Worm (Caenorhabditis elegans): ENCODE measurements around the gene C54E10.10.

The C54E10.10 gene

ce11 chrV:18821569-18821968 lies 18.4 kb upstream of the C54E10.10 start:
- TF ChIP-seq nhr-76 (tag; optimal IDR thresholded peaks at IDR 0.05), result no peak
- TF ChIP-seq fkh-10 (GFP tag; optimal IDR thresholded peaks at IDR 0.05), result peak; percentile 86
- no peak for TF ChIP-seq lin-29 (GFP tag; IDR thresholded peaks at IDR 0.05)
- no peak for TF ChIP-seq tag-97 (GFP tag; IDR thresholded peaks at IDR 0.05)
- no peak for TF ChIP-seq mes-2 (tag; optimal IDR thresholded peaks at IDR 0.05; ENCODE audit: poor library complexity, severe bottlenecking)
- TF ChIP-seq snpc-1.2 (GFP tag; IDR thresholded peaks at IDR 0.05), result no peak

ce11 chrV:18819643-18820042 lies 16.5 kb upstream of the C54E10.10 start, which contains the start of gene ncs-5:
Gene ncs-5 (plus strand): TSS chrV:18819766.
- TF ChIP-seq madf-5 (GFP tag; IDR thresholded peaks at IDR 0.05) (no peak), aha-1 (tag) (peak; percentile 92)

ce11 chrV:18811360-18811759 lies 8.2 kb upstream of the C54E10.10 start, which contains the start of gene C54E10.7:
Gene C54E10.7 (plus strand): TSS chrV:18811660.
- TF ChIP-seq Y5F2A.4 (GFP tag; optimal IDR thresholded peaks at IDR 0.05) (no peak), ces-1 (GFP tag; optimal IDR thresholded peaks at IDR 0.05) (no peak), F49E8.2 (tag; optimal IDR thresholded peaks at IDR 0.05; ENCODE audit: borderline replicate concordance) (no peak), madf-9 (GFP tag; conservative IDR thresholded peaks at IDR 0.05) (no peak), ztf-7 (tag; optimal IDR thresholded peaks at IDR 0.05) (no peak), unc-62 (GFP tag; optimal IDR thresholded peaks at IDR 0.05 in 1 of 2) (no peak), unc-62 (tag; optimal IDR thresholded peaks at IDR 0.05) (no peak), set-16 (GFP tag; IDR thresholded peaks at IDR 0.05) (no peak), F10B5.3 (tag; optimal IDR thresholded peaks at IDR 0.05) (no peak), pqm-1 (tag; optimal IDR thresholded peaks at IDR 0.05) (no peak), mxl-2 (GFP tag; conservative IDR thresholded peaks at IDR 0.05) (no peak), Y75B8A.6 (GFP tag; IDR thresholded peaks at IDR 0.05) (no peak), lir-3 (tag; optimal IDR thresholded peaks at IDR 0.05) (no peak), nhr-25 (tag; optimal IDR thresholded peaks at IDR 0.05; ENCODE audit: borderline replicate concordance, insufficient read depth) (no peak), spr-1 (tag; optimal IDR thresholded peaks at IDR 0.05) (no peak), lin-1 (GFP tag; IDR thresholded peaks at IDR 0.05) (no peak), lim-7 (GFP tag; IDR thresholded peaks at IDR 0.05) (no peak)

- TF ChIP-seq lin-1 (GFP tag; IDR thresholded peaks at IDR 0.05), result no peak
- TF ChIP-seq mdt-29 (GFP tag; IDR thresholded peaks at IDR 0.05), result no peak
- TF ChIP-seq mdl-1 (tag; optimal IDR thresholded peaks at IDR 0.05), result no peak
- no peak for TF ChIP-seq lin-38 (GFP tag; IDR thresholded peaks at IDR 0.05)
- TF ChIP-seq unc-62 (GFP tag; optimal IDR thresholded peaks at IDR 0.05 in 1 of 2), result no peak
- TF ChIP-seq unc-62 (tag; optimal IDR thresholded peaks at IDR 0.05), result no peak
- no peak for TF ChIP-seq D1046.2 (GFP tag; IDR thresholded peaks at IDR 0.05)
- TF ChIP-seq unc-39 (tag; optimal IDR thresholded peaks at IDR 0.05), result no peak
- TF ChIP-seq tra-1 (GFP tag; IDR thresholded peaks at IDR 0.05), result no peak
- no peak for TF ChIP-seq mes-2 (tag; optimal IDR thresholded peaks at IDR 0.05; ENCODE audit: poor library complexity, severe bottlenecking)
- no peak for TF ChIP-seq zfp-3 (GFP tag; conservative IDR thresholded peaks at IDR 0.05)
- no peak for TF ChIP-seq ces-1 (GFP tag; optimal IDR thresholded peaks at IDR 0.05)
- TF ChIP-seq T26A8.4 (GFP tag; IDR thresholded peaks at IDR 0.05), result no peak
- TF ChIP-seq lin-29 (GFP tag; IDR thresholded peaks at IDR 0.05), result no peak
- TF ChIP-seq nhr-25 (tag; optimal IDR thresholded peaks at IDR 0.05; ENCODE audit: borderline replicate concordance, insufficient read depth), result no peak
- TF ChIP-seq daf-19 (GFP tag; conservative IDR thresholded peaks at IDR 0.05), result no peak
These were observed 7.5 kb upstream of the C54E10.10 start, which contains the start of gene C54E10.3 for ce11 chrV:18810705-18811104. Gene C54E10.3 (plus strand): TSS chrV:18811005.

- peak; percentile 18 for TF ChIP-seq hlh-30 (tag; optimal IDR thresholded peaks at IDR 0.05; ENCODE audit: insufficient read depth)
- no peak for TF ChIP-seq ceh-44 (GFP tag; IDR thresholded peaks at IDR 0.05)
- peak; percentile 57; the same call in 1 of the 2 replicates for TF ChIP-seq hmg-1.1 (GFP tag; IDR thresholded peaks at IDR 0.05)
- TF ChIP-seq hlh-11 (tag; optimal IDR thresholded peaks at IDR 0.05), result peak; percentile 4
- peak; percentile 16 for TF ChIP-seq ces-1 (GFP tag; optimal IDR thresholded peaks at IDR 0.05)
These were observed 5.5 kb upstream of the C54E10.10 start, which contains the start of gene C54E10.6 for ce11 chrV:18808621-18809020. Gene C54E10.6 (minus strand): TSS chrV:18808729.

All from whole organism, L4 larva.